Fruit fly (Drosophila melanogaster) whole organism, larva: ENCODE data around the gene CG13045.

Experiments
- noc ChIP-seq: fragments of 200-800 bp; sonication (Bioruptor generic); optimal IDR thresholded peaks from 3 replicates; lab custom pipeline; 2019; ENCODE audit warnings: missing biosample characterization, mild to moderate bottlenecking, missing genetic modification characterization, moderate library complexity

Gene CG13045

DNA sequence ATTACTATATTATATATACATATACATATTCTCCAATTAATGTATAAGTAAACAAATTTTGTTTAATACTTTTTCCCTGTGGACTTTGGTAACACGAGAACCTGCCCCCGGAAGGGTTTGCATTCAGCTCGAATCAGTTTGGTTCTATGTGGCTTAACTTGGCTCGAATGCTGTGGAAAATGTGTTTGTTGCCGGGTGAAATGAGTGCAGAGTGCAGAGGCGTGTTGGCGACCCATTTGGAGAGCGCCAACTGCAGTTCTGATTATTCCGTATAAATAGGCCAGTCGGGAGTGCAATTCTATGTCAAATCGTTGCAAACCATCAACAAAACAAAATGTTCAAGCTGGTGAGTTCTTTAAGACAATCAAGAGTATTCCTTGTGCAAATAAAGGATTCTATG is 27.0 kb upstream of the CG13045 start, which contains the start of gene Nplp3:
Gene Nplp3, plus strand, starts transcription at position 301 of the 400 bp plus-strand sequence.
- TF ChIP-seq noc (tag; lab: Kevin White, UChicago), result no peak

DNA sequence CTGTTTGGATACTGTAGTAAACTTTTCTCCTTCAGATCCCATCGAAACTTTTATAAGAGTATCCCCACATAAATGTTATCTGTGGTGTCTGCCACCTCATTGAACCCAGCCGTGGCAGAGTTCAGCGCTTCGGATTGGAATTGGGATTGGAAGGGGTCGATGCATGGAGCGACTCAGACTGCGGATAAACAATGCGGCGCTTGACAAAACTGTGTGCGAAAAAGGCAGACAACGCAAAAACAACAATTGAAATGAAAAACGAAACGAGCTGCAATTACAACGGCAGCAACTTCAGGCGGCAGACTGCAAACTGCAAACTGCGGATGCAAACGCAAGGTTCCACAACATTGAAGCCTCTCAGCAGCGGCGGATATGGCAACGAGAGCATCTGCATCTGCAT is 23.2 kb upstream of the CG13045 start, which contains the start of gene CG13062:
Gene CG13062, plus strand, starts transcription at position 301 of the 400 bp plus-strand sequence.
- no peak for TF ChIP-seq noc (tag; lab: Kevin White, UChicago)

DNA sequence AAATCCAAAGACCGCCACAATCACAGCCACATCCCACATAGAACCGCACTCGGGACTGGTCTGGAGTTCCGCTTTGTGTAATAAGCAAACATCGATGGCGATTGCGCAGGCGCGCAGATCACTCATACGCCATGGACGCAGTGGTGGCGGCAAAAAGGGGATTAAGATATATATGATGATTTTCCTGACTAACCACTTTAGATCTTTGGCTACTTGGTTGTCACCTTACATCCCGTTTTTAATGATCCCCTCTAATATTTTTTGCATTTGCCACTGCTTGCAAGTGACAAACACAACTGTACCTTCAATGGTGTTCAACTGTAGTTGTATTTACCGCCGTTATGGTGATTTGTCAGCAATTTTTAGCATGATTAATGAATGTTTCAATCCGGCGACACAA is 19.2 kb upstream of the CG13045 start:
- peak; percentile 61 for TF ChIP-seq noc (tag; lab: Kevin White, UChicago)

DNA sequence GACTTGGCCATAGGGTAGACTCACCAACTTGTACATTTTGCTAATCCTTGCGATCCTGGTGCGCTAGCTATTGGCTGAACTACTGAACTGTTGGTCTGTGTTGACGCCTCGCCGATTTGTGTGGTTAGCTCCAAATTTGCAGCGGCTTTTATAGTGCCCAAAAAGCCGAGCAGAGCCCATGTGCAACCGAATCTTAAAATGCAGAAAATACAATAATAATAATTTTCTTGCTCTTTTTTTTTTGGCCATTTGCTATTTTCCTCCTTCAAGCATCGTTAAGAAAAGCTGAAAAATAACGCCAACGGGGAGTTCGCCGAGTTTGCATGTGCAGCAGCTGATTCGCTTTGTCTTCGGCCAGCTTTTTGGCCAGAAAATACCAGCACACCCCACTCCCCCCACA is 17.6 kb upstream of the CG13045 start, which contains the start of gene CG13042:
Gene CG13042, minus strand, starts transcription at position 101 of the 400 bp plus-strand sequence.
- TF ChIP-seq noc (tag; lab: Kevin White, UChicago), result no peak

DNA sequence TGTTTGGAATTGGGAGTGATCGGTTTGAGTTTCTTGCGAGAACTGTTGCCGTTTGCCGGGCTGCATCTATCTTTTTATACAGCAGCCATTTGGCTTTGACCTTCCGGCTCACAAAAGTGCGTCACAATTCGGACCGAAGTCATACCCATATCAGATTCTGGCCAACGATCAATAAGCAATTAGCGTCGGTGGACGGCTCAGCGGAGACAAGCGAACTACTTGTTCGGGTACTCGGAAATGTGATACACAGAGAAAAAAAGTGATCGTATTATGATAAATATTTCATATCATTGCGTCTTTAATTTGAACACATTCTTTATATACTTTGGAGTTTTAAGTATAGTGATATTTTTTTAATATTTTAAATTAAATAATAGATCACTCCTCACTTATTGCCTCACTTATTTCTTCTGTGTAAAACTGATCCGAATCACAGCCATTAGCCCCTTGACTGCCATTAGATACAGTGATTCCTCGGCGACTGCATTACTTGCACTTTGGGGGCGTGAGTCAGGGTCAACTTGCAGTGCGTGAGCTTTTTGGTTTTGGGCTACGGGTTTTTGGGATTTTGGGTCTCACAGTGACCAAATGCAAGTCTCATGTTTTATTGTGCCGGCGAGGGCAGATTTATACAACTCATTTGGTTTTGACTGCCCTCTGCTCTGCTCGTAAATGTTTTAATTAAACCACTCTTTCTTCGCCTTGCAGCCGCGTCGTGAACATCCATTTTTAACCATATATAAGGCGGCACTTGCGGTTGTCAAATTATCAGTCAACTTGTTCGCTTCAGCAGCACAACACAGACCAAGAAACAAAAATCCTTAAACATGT is 15.3 kb upstream of the CG13045 start, which contains the start of the genes CG13043 and CG13063:
Gene CG13043, minus strand, starts transcription at position 51 of the 831 bp plus-strand sequence.
Gene CG13063, plus strand, starts transcription at position 781 of the 831 bp plus-strand sequence.
- no peak for TF ChIP-seq noc (tag; lab: Kevin White, UChicago)

DNA sequence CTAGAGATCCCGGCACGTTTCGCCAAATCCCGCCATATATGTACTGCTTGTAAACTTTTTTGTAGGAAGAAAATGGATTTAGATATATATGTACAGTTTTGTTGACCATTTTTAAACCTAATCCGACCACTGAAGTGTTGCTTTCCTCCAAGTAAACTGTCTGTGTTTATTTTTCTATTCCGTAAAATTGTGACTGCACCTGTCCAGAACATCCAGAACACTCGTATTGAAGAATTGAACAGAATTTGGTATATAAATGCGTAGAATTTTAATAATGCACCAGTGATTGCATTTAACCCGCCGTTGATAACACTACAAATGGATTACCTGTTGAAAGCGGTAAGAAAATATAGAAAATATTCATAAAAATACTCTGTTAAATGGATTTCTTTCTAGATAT is 13.2 kb upstream of the CG13045 start, which contains the start of gene CG43249:
Gene CG43249, plus strand, starts transcription at position 301 of the 400 bp plus-strand sequence.
- TF ChIP-seq noc (tag; lab: Kevin White, UChicago), result no peak

DNA sequence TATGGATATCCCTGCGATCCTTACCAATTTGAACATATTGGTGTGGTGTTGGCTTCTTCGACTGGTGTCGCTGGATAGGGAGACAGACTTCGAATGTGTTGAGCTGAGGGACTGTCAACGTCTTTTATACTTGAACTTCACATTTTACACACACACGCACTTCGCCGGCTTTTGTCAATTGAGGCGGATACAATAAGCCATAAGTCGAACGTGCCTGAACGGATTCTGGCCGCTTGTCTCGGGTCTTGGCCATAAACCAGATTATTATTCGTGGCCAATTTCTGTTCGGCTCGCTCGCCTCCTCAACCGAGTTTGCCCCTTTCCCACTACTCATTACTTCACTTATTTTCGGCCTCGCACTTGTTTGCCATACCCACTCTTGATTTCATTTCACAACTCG is 12.3 kb upstream of the CG13045 start, which contains the start of gene CG13044:
Gene CG13044, minus strand, starts transcription at position 101 of the 400 bp plus-strand sequence.
- TF ChIP-seq noc (tag; lab: Kevin White, UChicago), result no peak

DNA sequence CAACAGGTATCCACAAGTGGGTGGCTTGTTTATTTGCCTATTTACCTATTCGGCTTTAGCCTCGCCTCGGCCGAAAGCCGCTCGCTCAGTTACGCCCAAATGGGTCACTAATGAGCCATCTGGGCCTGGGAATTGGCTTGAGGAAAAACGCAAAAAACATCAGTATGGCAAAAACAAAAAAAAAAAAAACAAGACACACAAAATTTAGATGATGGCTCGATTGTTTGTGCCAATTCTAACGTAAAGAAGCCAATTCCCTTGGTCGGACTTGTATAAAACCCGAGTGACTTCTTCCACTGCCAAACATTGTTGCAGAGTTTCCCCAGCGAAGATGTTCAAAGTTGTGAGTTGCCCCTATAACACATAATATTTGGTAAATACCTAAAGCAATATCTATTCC is 10.4 kb upstream of the CG13045 start, which contains the start of gene CG4982:
Gene CG4982, plus strand, starts transcription at position 301 of the 400 bp plus-strand sequence.
- TF ChIP-seq noc (tag; lab: Kevin White, UChicago), result no peak

DNA sequence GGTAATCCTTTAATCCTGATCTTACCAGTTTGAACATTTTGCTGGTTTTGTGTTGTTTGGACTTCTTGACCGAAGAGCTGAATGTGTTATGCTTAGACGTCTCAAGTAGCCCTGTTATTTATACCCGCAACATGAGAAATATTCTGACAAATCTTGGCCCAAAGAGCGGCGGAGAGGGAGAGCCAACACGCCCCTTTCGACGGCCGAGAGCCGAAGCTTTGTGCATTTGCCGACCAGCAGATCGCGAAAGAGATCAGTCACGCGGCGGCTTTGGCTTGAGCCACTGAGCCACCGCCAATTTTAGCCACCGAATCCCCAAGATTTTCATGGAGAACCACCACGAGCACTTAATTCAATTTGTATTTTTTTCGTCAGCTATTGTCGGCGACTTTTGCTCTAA is 4.7 kb upstream of the CG13045 start, which contains the start of gene CG4962:
Gene CG4962, minus strand, starts transcription at position 101 of the 400 bp plus-strand sequence.
- TF ChIP-seq noc (tag; lab: Kevin White, UChicago), result no peak

DNA sequence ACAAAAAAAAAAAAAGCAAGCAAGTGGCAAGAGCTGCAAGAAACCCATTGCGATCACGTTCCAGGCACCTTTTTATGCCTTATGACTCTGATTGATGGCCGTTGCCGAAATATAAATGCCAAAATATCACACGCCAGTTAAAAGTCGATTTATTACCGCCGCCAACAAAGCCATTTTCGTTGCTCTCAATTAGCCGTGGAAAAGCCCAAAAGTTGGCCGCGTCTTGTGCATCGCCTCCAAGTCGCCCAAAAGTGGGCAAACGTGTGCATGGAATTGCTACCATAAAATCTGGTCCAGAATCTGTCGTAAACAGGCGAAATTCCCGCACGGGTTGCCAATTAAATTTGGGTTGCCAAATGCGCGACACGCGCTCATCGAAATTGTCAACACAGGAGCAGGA is 928 bp upstream of the CG13045 start:
- TF ChIP-seq noc (tag; lab: Kevin White, UChicago), result no peak

DNA sequence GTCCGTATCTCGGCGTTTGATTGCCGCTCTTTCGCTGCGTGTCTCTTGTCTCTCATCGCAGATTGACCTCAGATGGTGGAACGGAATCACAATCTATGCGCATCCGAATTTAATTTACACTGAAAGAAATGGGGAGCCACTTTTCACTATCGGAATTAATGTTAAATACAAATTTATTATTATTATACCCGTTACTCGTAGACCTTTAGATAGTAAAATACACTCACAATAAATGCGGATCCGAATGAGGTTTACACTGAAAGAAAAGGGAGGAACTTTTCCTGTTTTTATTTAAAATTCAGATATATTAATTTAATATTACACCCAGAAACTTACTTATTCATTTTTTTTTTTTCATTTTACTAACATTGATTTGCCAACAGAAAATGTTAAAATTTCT is 1.7 kb downstream of the CG13045 start:
- TF ChIP-seq noc (tag; lab: Kevin White, UChicago), result no peak

DNA sequence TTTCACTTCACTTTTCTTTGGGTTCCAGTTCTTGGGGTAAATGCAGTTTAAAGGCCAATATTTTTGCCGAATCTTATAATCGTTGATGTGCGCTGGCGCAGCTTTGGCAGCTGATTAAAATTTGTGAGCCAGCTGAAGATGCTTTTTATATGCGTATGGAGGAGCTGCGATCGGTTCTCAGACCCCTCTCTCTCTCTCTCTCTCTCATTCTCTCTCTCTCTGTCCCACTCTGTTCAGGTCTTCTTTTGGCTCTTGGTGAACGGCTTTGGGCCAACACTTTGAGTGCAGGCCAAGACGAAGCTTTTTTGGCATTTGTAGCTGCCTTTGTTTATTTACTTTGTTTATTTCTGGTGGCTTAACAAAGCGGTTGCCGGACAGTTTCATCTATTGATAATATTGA is 2.4 kb downstream of the CG13045 start, which contains the start of gene CG13046:
Gene CG13046, minus strand, starts transcription at position 101 of the 400 bp plus-strand sequence.
- TF ChIP-seq noc (tag; lab: Kevin White, UChicago), result no peak

DNA sequence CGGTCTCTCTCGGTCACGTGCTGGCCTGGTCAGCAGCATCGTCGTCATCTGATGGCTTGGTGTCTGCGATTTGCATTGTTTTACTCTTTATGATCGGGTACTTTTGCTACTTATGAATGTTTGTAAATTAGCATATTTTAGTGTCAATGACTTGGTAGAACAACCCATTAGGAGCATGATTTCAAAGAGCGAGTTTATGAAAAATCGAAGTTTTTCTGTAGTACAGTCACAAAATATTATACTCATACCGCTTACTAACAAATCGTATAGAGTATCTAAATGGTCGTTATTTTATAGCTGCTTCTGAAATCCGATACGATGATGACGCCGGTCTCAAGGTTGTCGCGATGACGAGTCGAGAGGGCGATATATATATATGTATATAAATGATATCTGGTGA is 4.5 kb downstream of the CG13045 start:
- no peak for TF ChIP-seq noc (tag; lab: Kevin White, UChicago)

DNA sequence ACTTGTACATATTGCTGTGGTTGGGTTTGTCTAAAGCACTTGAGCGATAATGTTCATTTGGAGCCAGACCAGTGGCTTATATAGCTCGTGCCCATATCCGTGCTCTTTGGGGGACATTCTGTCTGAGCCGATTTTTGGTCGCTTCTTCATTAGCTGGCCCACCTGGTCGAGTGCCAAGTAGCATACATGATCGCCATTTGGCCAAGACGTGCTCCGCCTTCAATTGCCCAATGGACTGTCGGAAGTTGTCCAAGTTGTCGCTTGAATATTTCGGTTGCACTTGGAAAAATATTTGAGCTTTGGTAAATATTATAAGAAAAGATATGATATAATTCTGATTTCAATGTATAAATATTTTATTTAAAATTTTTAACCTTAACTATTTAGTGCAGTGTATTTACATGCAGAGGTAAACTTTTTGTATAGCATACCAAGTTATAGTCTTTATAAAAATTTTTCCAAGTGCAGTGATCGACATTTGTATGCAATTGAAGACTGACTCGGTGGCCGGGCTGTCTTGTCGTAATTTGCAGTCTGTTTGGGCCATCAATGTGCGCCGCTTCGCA is 5.3 kb downstream of the CG13045 start, which contains the start of gene CG13047:
Gene CG13047, minus strand, starts transcription at position 51 of the 566 bp plus-strand sequence.
- no peak for TF ChIP-seq noc (tag; lab: Kevin White, UChicago)

DNA sequence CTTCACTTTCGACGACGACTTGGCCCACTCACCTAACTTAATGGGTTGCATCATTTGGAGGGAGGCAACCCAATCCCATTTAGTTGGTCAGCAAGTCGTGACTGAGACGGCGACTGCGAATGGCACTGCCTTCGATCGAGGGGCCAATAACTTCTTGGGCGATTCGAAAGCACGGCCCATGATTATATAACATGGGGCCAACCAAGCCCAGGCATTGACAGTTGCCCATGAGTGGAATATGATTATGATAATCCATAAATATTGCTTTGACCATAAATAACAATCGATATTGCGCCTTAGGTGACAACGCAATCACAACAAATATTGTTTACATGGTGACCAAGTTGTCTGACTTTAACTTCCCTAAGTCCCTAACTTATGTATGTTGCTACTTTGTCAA is 6.9 kb downstream of the CG13045 start, which contains the start of gene CG13048:
Gene CG13048, minus strand, starts transcription at position 101 of the 400 bp plus-strand sequence.
- TF ChIP-seq noc (tag; lab: Kevin White, UChicago), result no peak
